Worm (Caenorhabditis elegans) whole organism, L4 larva: ENCODE results near the gene T10C6.16.

Experiments used
- ceh-28 ChIP-seq: fragments of 150-350 bp; optimal IDR thresholded peaks from 2 replicates; lab custom pipeline; 2014; ENCODE audit warnings: missing biosample characterization, missing genetic modification reagents, missing genetic modification characterization
- ceh-82 ChIP-seq: sonication (generic microtip); optimal IDR thresholded peaks from 2 replicates; lab custom pipeline; 2017; ENCODE audit warnings: missing biosample characterization, missing genetic modification characterization
- daf-8 ChIP-seq: fragments of 200-800 bp; sonication (Bioruptor generic); IDR thresholded peaks from 2 replicates; pipeline ENCODE4 v1.3.6; 2022; ENCODE audit warnings: missing genetic modification characterization, missing compliant biosample characterization
- nhr-77 ChIP-seq: fragments of 150-350 bp; optimal IDR thresholded peaks from 2 replicates; lab custom pipeline; 2014; ENCODE audit warnings: missing biosample characterization, missing genetic modification characterization
- unc-39 ChIP-seq: sonication (generic microtip); optimal IDR thresholded peaks from 2 replicates; lab custom pipeline; 2017; ENCODE audit warnings: missing biosample characterization, missing genetic modification characterization

ce11 chrV:16016977-16017376 lies 15.8 kb downstream of the T10C6.16 start:
- TF ChIP-seq nhr-77 (tag; lab: Kevin White, UChicago) (no peak), ceh-82 (tag; lab: Kevin White, UChicago) (no peak), ceh-28 (no peak), daf-8 (GFP tag; lab: Robert Waterston, UW) (no peak), unc-39 (tag; lab: Kevin White, UChicago) (no peak)
